Worm (Caenorhabditis elegans) whole organism, mixed stage, embryonic: ENCODE results near the gene phat-6.
A peak's percentile ranks its signal among the peaks of the same experiment; 100 is the strongest.

Experiments used
- M03D4.4 ChIP-seq: sonication (generic microtip); optimal IDR thresholded peaks from 2 replicates; lab custom pipeline; 2017; ENCODE audit warnings: mild to moderate bottlenecking, missing genetic modification characterization, missing compliant biosample characterization
- ceh-43 ChIP-seq: fragments of 200-800 bp; sonication (Bioruptor generic); optimal IDR thresholded peaks from 2 replicates; lab custom pipeline; 2018; ENCODE audit warnings: mild to moderate bottlenecking, missing genetic modification characterization, moderate library complexity, missing compliant biosample characterization
- ceh-83 ChIP-seq: fragments of 200-800 bp; sonication (Bioruptor generic); optimal IDR thresholded peaks from 2 replicates; lab custom pipeline; 2018; ENCODE audit warnings: mild to moderate bottlenecking, missing genetic modification characterization, missing compliant biosample characterization
- cnd-1 ChIP-seq: fragments of 200-800 bp; sonication (Bioruptor generic); optimal IDR thresholded peaks from 2 replicates; lab custom pipeline; 2018; ENCODE audit warnings: mild to moderate bottlenecking, missing genetic modification characterization, missing compliant biosample characterization
- elt-3 ChIP-seq: fragments of 150-350 bp; optimal IDR thresholded peaks from 2 replicates; lab custom pipeline; 2014; ENCODE audit warnings: missing biosample characterization, missing genetic modification characterization
- mab-5 ChIP-seq: fragments of 150-350 bp; optimal IDR thresholded peaks from 2 replicates; lab custom pipeline; 2014; ENCODE audit warnings: missing biosample characterization, missing genetic modification characterization
- nhr-237 ChIP-seq: fragments of 150-350 bp; optimal IDR thresholded peaks from 2 replicates; lab custom pipeline; 2014; ENCODE audit warnings: missing biosample characterization, missing genetic modification characterization
- tbx-8 ChIP-seq: fragments of 200-800 bp; sonication (Bioruptor generic); optimal IDR thresholded peaks from 2 replicates; lab custom pipeline; 2018; ENCODE audit warnings: mild to moderate bottlenecking, missing genetic modification characterization, moderate library complexity, missing compliant biosample characterization

ce11 chrX:15148831-15149230, 45.4 kb downstream of the phat-6 start:
- TF ChIP-seq nhr-237 (tag; lab: Kevin White, UChicago): no peak
- TF ChIP-seq elt-3: no peak
- peak; percentile 39 for TF ChIP-seq mab-5 (tag; lab: Kevin White, UChicago)
- no peak for TF ChIP-seq ceh-83 (GFP tag; lab: Kevin White, UChicago)
- TF ChIP-seq cnd-1: no peak
- no peak for TF ChIP-seq M03D4.4
- no peak for TF ChIP-seq ceh-43 (GFP tag; lab: Kevin White, UChicago)
- TF ChIP-seq tbx-8 (GFP tag; lab: Kevin White, UChicago): no peak
